Worm (Caenorhabditis elegans): ENCODE data around the gene par-4.

DNA sequence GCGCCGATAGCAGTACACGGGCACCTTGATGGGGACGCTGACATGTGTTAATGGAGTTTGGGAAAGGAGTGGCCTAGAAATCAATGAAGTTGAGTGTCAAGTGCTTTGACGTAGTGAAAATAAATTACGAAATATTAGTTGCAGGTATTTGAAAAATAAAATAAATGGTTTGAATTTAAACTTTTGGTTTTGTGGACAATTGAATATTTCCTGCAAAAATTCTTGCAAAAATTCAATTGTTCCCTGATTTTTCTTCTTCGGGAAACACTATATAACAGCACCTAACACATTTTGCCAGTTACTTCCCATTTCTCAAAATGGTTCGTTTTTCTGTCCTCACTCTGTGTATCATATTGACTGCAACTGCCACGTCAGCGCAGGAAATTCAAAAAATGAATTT lies 44.1 kb downstream of the par-4 start, which contains the start of gene Y37H2A.13:
- no peak for TF ChIP-seq ZK185.1 (tag; optimal IDR thresholded peaks at IDR 0.05; ENCODE audit: poor library complexity, severe bottlenecking)
- TF ChIP-seq hsf-1 (GFP tag; IDR thresholded peaks at IDR 0.05), result no peak
- no peak for TF ChIP-seq efl-1 (GFP tag; optimal IDR thresholded peaks at IDR 0.05)
- no peak for TF ChIP-seq snpc-4 (GFP tag; optimal IDR thresholded peaks at IDR 0.05)
- TF ChIP-seq snpc-4 (tag; optimal IDR thresholded peaks at IDR 0.05), result no peak
- TF ChIP-seq unc-62 (GFP tag; optimal IDR thresholded peaks at IDR 0.05), result no peak
- no peak for TF ChIP-seq sptf-2 (GFP tag; optimal IDR thresholded peaks at IDR 0.05)
- no peak for TF ChIP-seq pha-4 (tag; optimal IDR thresholded peaks at IDR 0.05)
- TF ChIP-seq ceh-91 (GFP tag; IDR thresholded peaks at IDR 0.05), result no peak
- TF ChIP-seq lin-40 (tag; optimal IDR thresholded peaks at IDR 0.05), result no peak
- TF ChIP-seq ztf-3 (GFP tag; optimal IDR thresholded peaks at IDR 0.05), result no peak
- TF ChIP-seq Y95B8A.8 (GFP tag; IDR thresholded peaks at IDR 0.05), result no peak
- no peak for TF ChIP-seq gei-17 (GFP tag; optimal IDR thresholded peaks at IDR 0.05)
- TF ChIP-seq let-607 (tag; optimal IDR thresholded peaks at IDR 0.05), result no peak

Data from whole organism, young adult.